Fruit fly (Drosophila melanogaster) whole organism, wandering third instar larva: Measurements from ENCODE around the gene Wdr62.

Experiments used
- Abd-B ChIP-seq: fragments of >200 bp; optimal IDR thresholded peaks from 2 replicates; lab custom pipeline; 2017; ENCODE audit warnings: missing biosample characterization, missing genetic modification characterization
- Dfd ChIP-seq: fragments of >200 bp; optimal IDR thresholded peaks from 2 replicates; lab custom pipeline; 2017; ENCODE audit warnings: missing biosample characterization, missing genetic modification characterization
- HLH106 ChIP-seq: fragments of 200-800 bp; optimal IDR thresholded peaks from 3 replicates; lab custom pipeline; 2019; ENCODE audit warnings: missing biosample characterization, mild to moderate bottlenecking, missing genetic modification characterization, moderate library complexity
- Hr78 ChIP-seq: fragments of >200 bp; optimal IDR thresholded peaks from 2 replicates; lab custom pipeline; 2017; ENCODE audit warnings: missing biosample characterization, missing genetic modification characterization
- Jra ChIP-seq: sonication (Bioruptor generic); optimal IDR thresholded peaks from 2 replicates; lab custom pipeline; 2016; ENCODE audit warnings: missing biosample characterization, missing genetic modification characterization
- Sp1 ChIP-seq: fragments of 200-800 bp; sonication (Bioruptor generic); optimal IDR thresholded peaks from 3 replicates; lab custom pipeline; 2019; ENCODE audit warnings: missing biosample characterization, mild to moderate bottlenecking, missing genetic modification characterization, moderate library complexity
- sage ChIP-seq: fragments of 200-800 bp; sonication (Bioruptor generic); optimal IDR thresholded peaks from 2 replicates; lab custom pipeline; 2016; ENCODE audit warnings: missing biosample characterization, mild to moderate bottlenecking, missing genetic modification characterization

dm6 chr2L:1873609-1874096 lies 10.8 kb upstream of the Wdr62 start:
- TF ChIP-seq Sp1 (GFP tag; lab: Kevin White, UChicago), result no peak
- no peak for TF ChIP-seq Hr78 (GFP tag; lab: Kevin White, UChicago)
- no peak for TF ChIP-seq Dfd (GFP tag; lab: Kevin White, UChicago)
- TF ChIP-seq HLH106 (tag; lab: Kevin White, UChicago), result no peak
- no peak for TF ChIP-seq sage (GFP tag; lab: Kevin White, UChicago)
- TF ChIP-seq Jra (GFP tag; lab: Kevin White, UChicago), result no peak
- TF ChIP-seq Abd-B, result no peak
